Worm (Caenorhabditis elegans) whole organism, L2 larva: Measurements from ENCODE around the gene F49C5.3.

Source experiments
- C34F6.9 ChIP-seq: fragments of 150-350 bp; optimal IDR thresholded peaks from 2 replicates; lab custom pipeline; 2014; ENCODE audit warnings: missing biosample characterization, missing genetic modification characterization
- F13H6.1 ChIP-seq: sonication (generic microtip); optimal IDR thresholded peaks from 2 replicates; lab custom pipeline; 2016; ENCODE audit warnings: missing genetic modification characterization, missing compliant biosample characterization
- R02D3.7 ChIP-seq: fragments of 150-350 bp; optimal IDR thresholded peaks from 2 replicates; lab custom pipeline; 2014; ENCODE audit warnings: missing biosample characterization, missing genetic modification characterization
- Y55F3AM.14 ChIP-seq: fragments of 200-800 bp; sonication (Bioruptor generic); optimal IDR thresholded peaks from 2 replicates; lab custom pipeline; 2018; ENCODE audit warnings: mild to moderate bottlenecking, missing genetic modification characterization, missing compliant biosample characterization
- ZK546.5 ChIP-seq: sonication (generic microtip); optimal IDR thresholded peaks from 2 replicates; lab custom pipeline; 2017; ENCODE audit warnings: missing biosample characterization, missing genetic modification characterization
- alr-1 ChIP-seq: fragments of 150-350 bp; optimal IDR thresholded peaks from 2 replicates; lab custom pipeline; 2014; ENCODE audit warnings: missing biosample characterization, missing genetic modification characterization
- aly-2 ChIP-seq: fragments of 150-350 bp; optimal IDR thresholded peaks from 2 replicates; lab custom pipeline; 2014; ENCODE audit warnings: missing biosample characterization, missing genetic modification characterization
- ama-1 ChIP-seq: fragments of 150-350 bp; optimal IDR thresholded peaks from 2 replicates; lab custom pipeline; 2018; ENCODE audit warnings: inconsistent platforms
- ceh-16 ChIP-seq: fragments of 150-350 bp; optimal IDR thresholded peaks from 2 replicates; lab custom pipeline; 2014; ENCODE audit warnings: missing biosample characterization, missing genetic modification characterization
- ceh-82 ChIP-seq: fragments of 150-350 bp; optimal IDR thresholded peaks from 2 replicates; lab custom pipeline; 2014; ENCODE audit warnings: missing biosample characterization, missing genetic modification characterization
- crh-2 ChIP-seq: sonication (generic microtip); optimal IDR thresholded peaks from 2 replicates; lab custom pipeline; 2017; ENCODE audit warnings: missing biosample characterization, missing genetic modification characterization
- elt-1 ChIP-seq: fragments of 150-350 bp; optimal IDR thresholded peaks from 2 replicates; lab custom pipeline; 2014; ENCODE audit warnings: missing biosample characterization, missing genetic modification characterization
- elt-3 ChIP-seq: sonication (generic microtip); optimal IDR thresholded peaks from 2 replicates; lab custom pipeline; 2017; ENCODE audit warnings: missing biosample characterization, missing genetic modification characterization
- fos-1 ChIP-seq: fragments of 150-350 bp; optimal IDR thresholded peaks from 2 replicates; lab custom pipeline; 2014; ENCODE audit warnings: missing biosample characterization, missing genetic modification characterization
- gmeb-1 ChIP-seq: fragments of 150-350 bp; optimal IDR thresholded peaks from 2 replicates; lab custom pipeline; 2014; ENCODE audit warnings: missing biosample characterization, missing genetic modification characterization
- lin-11 ChIP-seq: fragments of 150-350 bp; sonication (generic microtip); optimal IDR thresholded peaks from 2 replicates; lab custom pipeline; 2014; ENCODE audit warnings: missing biosample characterization, missing genetic modification characterization, inconsistent platforms, mixed read lengths
- lin-13 ChIP-seq: fragments of 150-350 bp; optimal IDR thresholded peaks from 2 replicates; lab custom pipeline; 2014; ENCODE audit warnings: missing biosample characterization, missing genetic modification reagents, missing genetic modification characterization
- lsy-2 ChIP-seq, 2 experiments: fragments of 150-350 bp in 1 of 2; sonication (generic microtip) in 1 of 2; optimal IDR thresholded peaks; 2 replicates each; lab custom pipeline; 2014 to 2017; ENCODE audit warnings: missing biosample characterization in 2 of 2, missing genetic modification characterization in 2 of 2
- mab-5 ChIP-seq: fragments of 150-350 bp; optimal IDR thresholded peaks from 2 replicates; lab custom pipeline; 2014; ENCODE audit warnings: missing biosample characterization, missing genetic modification characterization
- mbf-1 ChIP-seq: sonication (generic microtip); optimal IDR thresholded peaks from 2 replicates; lab custom pipeline; 2017; ENCODE audit warnings: missing biosample characterization, missing genetic modification characterization
- nhr-10 ChIP-seq: sonication (generic microtip); optimal IDR thresholded peaks from 2 replicates; lab custom pipeline; 2017; ENCODE audit warnings: missing biosample characterization, missing genetic modification characterization
- nhr-11 ChIP-seq: fragments of 150-350 bp; optimal IDR thresholded peaks from 2 replicates; lab custom pipeline; 2014; ENCODE audit warnings: missing biosample characterization, missing genetic modification characterization
- nhr-12 ChIP-seq: fragments of 150-350 bp; optimal IDR thresholded peaks from 2 replicates; lab custom pipeline; 2014; ENCODE audit warnings: missing biosample characterization, missing genetic modification characterization
- nhr-129 ChIP-seq: fragments of 150-350 bp; optimal IDR thresholded peaks from 2 replicates; lab custom pipeline; 2014; ENCODE audit warnings: missing biosample characterization, missing genetic modification characterization
- nhr-21 ChIP-seq: fragments of 150-350 bp; optimal IDR thresholded peaks from 2 replicates; lab custom pipeline; 2014; ENCODE audit warnings: missing biosample characterization, missing genetic modification characterization
- nhr-23 ChIP-seq: fragments of 150-350 bp; optimal IDR thresholded peaks from 2 replicates; lab custom pipeline; 2014; ENCODE audit warnings: missing biosample characterization, missing genetic modification reagents, missing genetic modification characterization
- nhr-237 ChIP-seq: fragments of 150-350 bp; optimal IDR thresholded peaks from 2 replicates; lab custom pipeline; 2014; ENCODE audit warnings: missing biosample characterization, missing genetic modification characterization
- nhr-25 ChIP-seq: fragments of 150-350 bp; sonication (generic microtip); optimal IDR thresholded peaks from 3 replicates; lab custom pipeline; 2014; ENCODE audit warnings: missing biosample characterization, missing genetic modification characterization
- nhr-77 ChIP-seq: fragments of 150-350 bp; optimal IDR thresholded peaks from 2 replicates; lab custom pipeline; 2014; ENCODE audit warnings: missing biosample characterization, missing genetic modification characterization
- peb-1 ChIP-seq: fragments of 150-350 bp; optimal IDR thresholded peaks from 2 replicates; lab custom pipeline; 2014; ENCODE audit warnings: missing biosample characterization, missing genetic modification characterization
- unc-39 ChIP-seq: fragments of 150-350 bp; optimal IDR thresholded peaks from 2 replicates; lab custom pipeline; 2014; ENCODE audit warnings: missing biosample characterization, missing genetic modification characterization
- unc-55 ChIP-seq: fragments of 150-350 bp; sonication (generic microtip); optimal IDR thresholded peaks from 3 replicates; lab custom pipeline; 2014; ENCODE audit warnings: missing biosample characterization, missing genetic modification reagents, missing genetic modification characterization
- unc-62 ChIP-seq: fragments of 150-350 bp; optimal IDR thresholded peaks from 2 replicates; lab custom pipeline; 2014; ENCODE audit warnings: missing biosample characterization, missing genetic modification reagents, missing genetic modification characterization
- zag-1 ChIP-seq: fragments of 150-350 bp; optimal IDR thresholded peaks from 2 replicates; lab custom pipeline; 2014; ENCODE audit warnings: missing biosample characterization, missing genetic modification characterization
- ztf-11 ChIP-seq: sonication (generic microtip); optimal IDR thresholded peaks from 2 replicates; lab custom pipeline; 2017; ENCODE audit warnings: missing biosample characterization, missing genetic modification characterization
- ztf-4 ChIP-seq: fragments of 150-350 bp; optimal IDR thresholded peaks from 2 replicates; lab custom pipeline; 2014; ENCODE audit warnings: missing biosample characterization, missing genetic modification characterization

Gene F49C5.3

ce11 chrII:12507038-12507437 is 29.3 kb upstream of the F49C5.3 start, which contains the start of gene srh-68:
TSS of gene srh-68 (plus strand) at chrII:12507338.
- TF ChIP-seq unc-62 (GFP tag; lab: Kevin White, UChicago) (no peak), ztf-4 (tag; lab: Kevin White, UChicago) (no peak), ceh-82 (no peak), nhr-23 (tag; lab: Kevin White, UChicago) (no peak), fos-1 (tag; lab: Kevin White, UChicago) (no peak), R02D3.7 (tag; lab: Kevin White, UChicago) (no peak), ZK546.5 (tag; lab: Kevin White, UChicago) (no peak), aly-2 (no peak), nhr-10 (tag; lab: Kevin White, UChicago) (no peak), nhr-11 (no peak), lin-11 (tag; lab: Kevin White, UChicago) (no peak), lin-13 (GFP tag; lab: Kevin White, UChicago) (no peak), zag-1 (tag; lab: Kevin White, UChicago) (no peak), lsy-2 (tag; optimal IDR thresholded peaks at IDR 0.05; lab: Kevin White, UChicago) (no peak), alr-1 (tag; lab: Kevin White, UChicago) (no peak)

- no peak for TF ChIP-seq nhr-77 (tag; lab: Kevin White, UChicago)
- no peak for TF ChIP-seq mab-5 (tag; lab: Kevin White, UChicago)
- no peak for TF ChIP-seq unc-55 (GFP tag; lab: Kevin White, UChicago)
- no peak for TF ChIP-seq nhr-129
- no peak for TF ChIP-seq lin-13 (GFP tag; lab: Kevin White, UChicago)
- no peak for TF ChIP-seq lsy-2 (tag; optimal IDR thresholded peaks at IDR 0.05; lab: Kevin White, UChicago)
- no peak for TF ChIP-seq elt-3 (tag; lab: Kevin White, UChicago)
- no peak for TF ChIP-seq Y55F3AM.14
- TF ChIP-seq ztf-11: no peak
- TF ChIP-seq F13H6.1 (tag; lab: Kevin White, UChicago): no peak
- no peak for TF ChIP-seq alr-1 (tag; lab: Kevin White, UChicago)
Observed at ce11 chrII:12508650-12509049, 27.7 kb upstream of the F49C5.3 start, which contains the start of gene srh-67. TSS of gene srh-67 (plus strand) at chrII:12508950.

- TF ChIP-seq gmeb-1 (tag; lab: Kevin White, UChicago): no peak
Observed at ce11 chrII:12511866-12512265, 24.4 kb upstream of the F49C5.3 start, which contains the start of gene srh-73. TSS of gene srh-73 (plus strand) at chrII:12512166.

ce11 chrII:12514620-12515019 is 21.7 kb upstream of the F49C5.3 start, which contains the start of gene srh-69:
TSS of gene srh-69 (minus strand) at chrII:12514720.
- TF ChIP-seq ceh-82 (no peak), nhr-11 (no peak), ceh-16 (tag; lab: Kevin White, UChicago) (no peak), mab-5 (tag; lab: Kevin White, UChicago) (no peak), C34F6.9 (tag; lab: Kevin White, UChicago) (no peak), elt-1 (tag; lab: Kevin White, UChicago) (no peak), nhr-237 (no peak), nhr-25 (tag; lab: Kevin White, UChicago) (no peak), nhr-12 (tag; lab: Kevin White, UChicago) (no peak), ZK546.5 (tag; lab: Kevin White, UChicago) (no peak), lsy-2 (tag; optimal IDR thresholded peaks at IDR 0.05; lab: Kevin White, UChicago) (no peak), elt-3 (tag; lab: Kevin White, UChicago) (no peak), alr-1 (tag; lab: Kevin White, UChicago) (no peak), unc-62 (GFP tag; lab: Kevin White, UChicago) (no peak), F13H6.1 (tag; lab: Kevin White, UChicago) (no peak), peb-1 (tag; lab: Kevin White, UChicago) (no peak), crh-2 (tag; lab: Kevin White, UChicago) (no peak)

- no peak for TF ChIP-seq nhr-129
Observed at ce11 chrII:12516313-12516712, 20.0 kb upstream of the F49C5.3 start, which contains the start of gene srh-61. TSS of gene srh-61 (minus strand) at chrII:12516413.

ce11 chrII:12518008-12518407 is 18.3 kb upstream of the F49C5.3 start:
- TF ChIP-seq nhr-21 (tag; lab: Kevin White, UChicago) (no peak), Y55F3AM.14 (no peak), F13H6.1 (tag; lab: Kevin White, UChicago) (no peak), unc-62 (GFP tag; lab: Kevin White, UChicago) (no peak), R02D3.7 (tag; lab: Kevin White, UChicago) (no peak), ceh-16 (tag; lab: Kevin White, UChicago) (no peak), lsy-2 (tag; optimal IDR thresholded peaks at IDR 0.05; lab: Kevin White, UChicago) (no peak), nhr-129 (no peak), C34F6.9 (tag; lab: Kevin White, UChicago) (no peak), mab-5 (tag; lab: Kevin White, UChicago) (no peak), mbf-1 (tag; lab: Kevin White, UChicago) (no peak), lin-11 (tag; lab: Kevin White, UChicago) (no peak), nhr-12 (tag; lab: Kevin White, UChicago) (no peak), elt-3 (tag; lab: Kevin White, UChicago) (no peak), elt-1 (tag; lab: Kevin White, UChicago) (no peak), ama-1 (lab: Kevin White, UChicago) (no peak), ztf-11 (no peak), peb-1 (tag; lab: Kevin White, UChicago) (no peak), nhr-10 (tag; lab: Kevin White, UChicago) (no peak), unc-39 (tag; lab: Kevin White, UChicago) (no peak)
- TF ChIP-seq, all 48 proteins: peak for 0
